Worm (Caenorhabditis elegans) whole organism, young adult: ENCODE results near the gene K07C11.8.

Experiments used
- hlh-12 ChIP-seq: sonication (generic microtip); optimal IDR thresholded peaks from 2 replicates; lab custom pipeline; 2016; ENCODE audit warnings: missing genetic modification characterization, missing compliant biosample characterization
- let-607 ChIP-seq, 2 experiments: fragments of 200-800 bp in 1 of 2; sonication (Bioruptor generic) in 1 of 2; sonication (generic microtip) in 1 of 2; optimal IDR thresholded peaks; 2 replicates each; lab custom pipeline; 2016 to 2018; ENCODE audit warnings: mild to moderate bottlenecking in 2 of 2, missing compliant biosample characterization in 2 of 2, missing genetic modification characterization in 2 of 2, moderate library complexity in 2 of 2, missing genotype in 1 of 2
- sea-2 ChIP-seq: fragments of 200-800 bp; sonication (Bioruptor generic); IDR thresholded peaks from 2 replicates; pipeline ENCODE4 v1.3.6; 2022; ENCODE audit warnings: missing genetic modification characterization, missing compliant biosample characterization

DNA sequence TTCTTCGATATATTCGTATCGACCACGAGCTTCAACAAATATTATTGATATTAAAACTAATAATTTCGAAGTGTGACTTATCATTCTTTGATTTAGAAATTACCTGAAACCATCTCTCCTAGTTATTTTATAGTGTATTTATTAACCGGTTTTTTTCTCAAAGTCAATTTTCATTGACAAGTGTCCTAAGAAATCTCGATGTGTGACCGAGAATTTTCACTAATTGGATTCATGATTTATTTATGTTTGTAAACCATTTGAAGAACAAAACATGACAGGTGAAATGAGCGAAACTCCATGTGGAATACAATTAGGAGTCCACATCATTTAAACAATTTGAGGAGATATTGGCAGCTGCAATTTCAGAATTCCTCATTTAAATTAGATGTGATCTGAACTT lies 45.8 kb upstream of the K07C11.8 start, which contains the start of gene C16D9.8:
- TF ChIP-seq let-607 (tag; optimal IDR thresholded peaks at IDR 0.05; lab: Kevin White, UChicago) (no peak), hlh-12 (tag; lab: Kevin White, UChicago) (no peak), sea-2 (GFP tag; lab: Robert Waterston, UW) (no peak)
